Fruit fly (Drosophila melanogaster) whole organism, embryonic: ENCODE results near the gene RpS14a.
A peak's percentile ranks its signal among the peaks of the same experiment; 100 is the strongest.

ENCODE experiments used
- CG10366 ChIP-seq: fragments of 200-800 bp; sonication (Bioruptor generic); IDR thresholded peaks from 2 replicates; pipeline ENCODE4 v1.3.6; 2022; ENCODE audit warnings: missing biosample characterization, missing genetic modification characterization
- CG10543 ChIP-seq: fragments of 200-800 bp; sonication (Bioruptor generic); optimal IDR thresholded peaks from 3 replicates; lab custom pipeline; 2017; ENCODE audit warnings: missing biosample characterization, mild to moderate bottlenecking, missing genetic modification characterization, moderate library complexity
- CG11456 ChIP-seq: fragments of 200-800 bp; sonication (Bioruptor generic); IDR thresholded peaks from 3 replicates; pipeline ENCODE4 v1.3.6; 2022; ENCODE audit warnings: missing biosample characterization, missing genetic modification characterization
- CG1233 ChIP-seq: fragments of 200-800 bp; sonication (Bioruptor generic); optimal IDR thresholded peaks from 4 replicates; lab custom pipeline; 2018; ENCODE audit warnings: missing biosample characterization, mild to moderate bottlenecking, missing genetic modification characterization
- CG1602 ChIP-seq: fragments of 200-800 bp; sonication (Bioruptor generic); optimal IDR thresholded peaks from 3 replicates; lab custom pipeline; 2016; ENCODE audit warnings: missing biosample characterization, missing genetic modification characterization
- CG17359 ChIP-seq: fragments of 200-800 bp; sonication (Bioruptor generic); optimal IDR thresholded peaks from 3 replicates; lab custom pipeline; 2018; ENCODE audit warnings: missing biosample characterization, mild to moderate bottlenecking, missing genetic modification characterization, moderate library complexity
- CG17802 ChIP-seq: fragments of 200-800 bp; sonication (Bioruptor generic); optimal IDR thresholded peaks from 2 replicates; lab custom pipeline; 2018; ENCODE audit warnings: missing biosample characterization, mild to moderate bottlenecking, missing genetic modification characterization, moderate library complexity
- CG2120 ChIP-seq: fragments of 200-800 bp; sonication (Bioruptor generic); optimal IDR thresholded peaks from 3 replicates; lab custom pipeline; 2016; ENCODE audit warnings: missing biosample characterization, missing genetic modification characterization
- CG2129 ChIP-seq: fragments of 200-800 bp; sonication (Bioruptor generic); IDR thresholded peaks from 2 replicates; pipeline ENCODE4 v1.3.6; 2022; ENCODE audit warnings: missing biosample characterization, missing genetic modification characterization; ENCODE audit not compliant: partially characterized antibody
- CG2678 ChIP-seq: fragments of 200-800 bp; sonication (Bioruptor generic); optimal IDR thresholded peaks from 3 replicates; lab custom pipeline; 2019; ENCODE audit warnings: missing biosample characterization, mild to moderate bottlenecking, missing genetic modification characterization, moderate library complexity
- CG2712 ChIP-seq: fragments of 200-800 bp; optimal IDR thresholded peaks from 3 replicates; lab custom pipeline; 2019; ENCODE audit warnings: missing biosample characterization, mild to moderate bottlenecking, missing genetic modification characterization, moderate library complexity
- CG31224 ChIP-seq: fragments of 200-800 bp; sonication (Bioruptor generic); IDR thresholded peaks from 2 replicates; pipeline ENCODE4 v1.3.6; 2022; ENCODE audit warnings: missing biosample characterization, missing genetic modification characterization
- CG32767 ChIP-seq: fragments of 200-800 bp; sonication (Bioruptor generic); IDR thresholded peaks from 2 replicates; pipeline ENCODE4 v1.3.6; 2022; ENCODE audit warnings: missing biosample characterization, missing genetic modification characterization
- CG33213 ChIP-seq: fragments of 200-800 bp; sonication (Bioruptor generic); optimal IDR thresholded peaks from 3 replicates; lab custom pipeline; 2016; ENCODE audit warnings: missing biosample characterization, missing genetic modification characterization
- CG34224 ChIP-seq: fragments of 200-800 bp; sonication (Bioruptor generic); IDR thresholded peaks from 3 replicates; pipeline ENCODE4 v1.3.6; 2022; ENCODE audit warnings: missing biosample characterization, missing genetic modification characterization; ENCODE audit not compliant: partially characterized antibody
- CG4707 ChIP-seq: fragments of 200-800 bp; sonication (Bioruptor generic); optimal IDR thresholded peaks from 2 replicates; lab custom pipeline; 2018; ENCODE audit warnings: missing biosample characterization, mild to moderate bottlenecking, missing genetic modification characterization, moderate library complexity
- CG6813 ChIP-seq: fragments of 200-800 bp; sonication (Bioruptor generic); optimal IDR thresholded peaks from 2 replicates; lab custom pipeline; 2017; ENCODE audit warnings: missing biosample characterization, missing genetic modification characterization, mild to moderate bottlenecking, moderate library complexity, missing genetic modification reagents
- CG6854 ChIP-seq: fragments of 200-800 bp; sonication (Bioruptor generic); optimal IDR thresholded peaks from 3 replicates; lab custom pipeline; 2017; ENCODE audit warnings: missing biosample characterization, mild to moderate bottlenecking, missing genetic modification characterization
- CG9609 ChIP-seq: fragments of 200-800 bp; sonication (Bioruptor generic); optimal IDR thresholded peaks from 3 replicates; lab custom pipeline; 2016; ENCODE audit warnings: missing biosample characterization, missing genetic modification characterization
- Dek ChIP-seq: fragments of 200-800 bp; sonication (Bioruptor generic); optimal IDR thresholded peaks from 3 replicates; lab custom pipeline; 2019; ENCODE audit warnings: missing biosample characterization, mild to moderate bottlenecking, missing genetic modification characterization, moderate library complexity
- Dll ChIP-seq: fragments of 200-800 bp; sonication (Bioruptor generic); IDR thresholded peaks from 4 replicates; pipeline ENCODE4 v1.3.6; 2022; ENCODE audit warnings: missing biosample characterization, missing genetic modification characterization; ENCODE audit not compliant: partially characterized antibody
- Drgx ChIP-seq: fragments of 200-800 bp; sonication (Bioruptor generic); IDR thresholded peaks from 2 replicates; pipeline ENCODE4 v1.3.6; 2022; ENCODE audit warnings: missing biosample characterization, missing genetic modification characterization
- Ets97D ChIP-seq: fragments of 200-800 bp; sonication (Bioruptor generic); optimal IDR thresholded peaks from 3 replicates; lab custom pipeline; 2016; ENCODE audit warnings: missing biosample characterization, missing genetic modification characterization
- Lhr ChIP-seq: fragments of 200-800 bp; sonication (Bioruptor generic); optimal IDR thresholded peaks from 3 replicates; lab custom pipeline; 2017; ENCODE audit warnings: mild to moderate bottlenecking, missing biosample characterization, missing genetic modification reagents, missing genetic modification characterization
- MESR4 ChIP-seq: fragments of 200-800 bp; sonication (Bioruptor generic); optimal IDR thresholded peaks from 2 replicates; lab custom pipeline; 2018; ENCODE audit warnings: missing biosample characterization, mild to moderate bottlenecking, missing genetic modification characterization, moderate library complexity
- Neu2 ChIP-seq: fragments of 200-800 bp; sonication (Bioruptor generic); optimal IDR thresholded peaks from 3 replicates; lab custom pipeline; 2016; ENCODE audit warnings: missing biosample characterization, missing genetic modification characterization, borderline replicate concordance
- Nf-YC ChIP-seq: fragments of 200-800 bp; optimal IDR thresholded peaks from 3 replicates; lab custom pipeline; 2019; ENCODE audit warnings: missing biosample characterization, mild to moderate bottlenecking, missing genetic modification characterization, moderate library complexity
- Optix ChIP-seq: fragments of 200-800 bp; sonication (Bioruptor generic); IDR thresholded peaks from 3 replicates; pipeline ENCODE4 v1.3.6; 2022; ENCODE audit warnings: missing biosample characterization, missing genetic modification characterization
- PHDP ChIP-seq: fragments of 200-800 bp; sonication (Bioruptor generic); optimal IDR thresholded peaks from 3 replicates; lab custom pipeline; 2018; ENCODE audit warnings: missing biosample characterization, mild to moderate bottlenecking, missing genetic modification characterization, moderate library complexity
- Ptx1 ChIP-seq: fragments of 200-800 bp; sonication (Bioruptor generic); IDR thresholded peaks from 2 replicates; pipeline ENCODE4 v1.3.6; 2022; ENCODE audit warnings: missing biosample characterization, missing genetic modification characterization
- Six4 ChIP-seq: fragments of 200-800 bp; sonication (Bioruptor generic); optimal IDR thresholded peaks from 2 replicates; lab custom pipeline; 2016; ENCODE audit warnings: missing biosample characterization, missing genetic modification characterization
- bbx ChIP-seq: fragments of 200-800 bp; sonication (Bioruptor generic); IDR thresholded peaks from 2 replicates; pipeline ENCODE4 v1.3.6; 2022; ENCODE audit warnings: missing biosample characterization, missing genetic modification characterization; ENCODE audit not compliant: partially characterized antibody
- fd102C ChIP-seq: fragments of 200-800 bp; sonication (Bioruptor generic); optimal IDR thresholded peaks from 2 replicates; lab custom pipeline; 2018; ENCODE audit warnings: missing biosample characterization, mild to moderate bottlenecking, missing genetic modification characterization, moderate library complexity
- fru ChIP-seq: fragments of >200 bp; optimal IDR thresholded peaks from 2 replicates; lab custom pipeline; 2017
- hb ChIP-seq: fragments of 200-800 bp; sonication (Bioruptor generic); IDR thresholded peaks from 3 replicates; pipeline ENCODE4 v1.3.6; 2022; ENCODE audit warnings: missing biosample characterization, missing genetic modification characterization; ENCODE audit not compliant: partially characterized antibody
- hbn ChIP-seq: fragments of 200-800 bp; sonication (Bioruptor generic); IDR thresholded peaks from 2 replicates; pipeline ENCODE4 v1.3.6; 2022; ENCODE audit warnings: missing biosample characterization, missing genetic modification characterization; ENCODE audit not compliant: partially characterized antibody
- knrl ChIP-seq: fragments of 200-800 bp; sonication (Bioruptor generic); IDR thresholded peaks from 3 replicates; pipeline ENCODE4 v1.3.6; 2022; ENCODE audit warnings: missing biosample characterization, missing genetic modification characterization; ENCODE audit not compliant: partially characterized antibody
- lbe ChIP-seq: fragments of 200-800 bp; sonication (Bioruptor generic); optimal IDR thresholded peaks from 2 replicates; lab custom pipeline; 2016; ENCODE audit warnings: missing biosample characterization, mild to moderate bottlenecking, missing genetic modification characterization
- pb ChIP-seq: fragments of 200-800 bp; sonication (Bioruptor generic); optimal IDR thresholded peaks from 3 replicates; lab custom pipeline; 2016; ENCODE audit warnings: missing biosample characterization, missing genetic modification characterization
- prd ChIP-seq, 3 experiments: fragments of >200 bp in 2 of 3; fragments of 200-800 bp in 1 of 3; sonication (Bioruptor generic) in 1 of 3; optimal IDR thresholded peaks in 2 of 3; IDR thresholded peaks in 1 of 3; 2 replicates in 2 of 3; 3 replicates in 1 of 3; pipeline versions ENCODE4 v1.3.6 to Lab custom; 2017 to 2022; ENCODE audit warnings: missing biosample characterization in 1 of 3, missing genetic modification characterization in 1 of 3
- salm ChIP-seq: fragments of 200-800 bp; sonication (Bioruptor generic); optimal IDR thresholded peaks from 2 replicates; lab custom pipeline; 2018; ENCODE audit warnings: missing biosample characterization, mild to moderate bottlenecking, missing genetic modification characterization
- sd ChIP-seq: fragments of 200-800 bp; sonication (Bioruptor generic); optimal IDR thresholded peaks from 3 replicates; lab custom pipeline; 2018; ENCODE audit warnings: missing biosample characterization, mild to moderate bottlenecking, missing genetic modification characterization, moderate library complexity
- sim ChIP-seq: fragments of 200-800 bp; sonication (Bioruptor generic); IDR thresholded peaks from 2 replicates; pipeline ENCODE4 v1.3.6; 2022; ENCODE audit warnings: missing biosample characterization, missing genetic modification characterization
- sna ChIP-seq: fragments of 200-800 bp; sonication (Bioruptor generic); IDR thresholded peaks from 2 replicates; pipeline ENCODE4 v1.3.6; 2022; ENCODE audit warnings: missing biosample characterization, missing genetic modification characterization; ENCODE audit not compliant: partially characterized antibody
- sob ChIP-seq: fragments of 200-800 bp; sonication (Bioruptor generic); IDR thresholded peaks from 2 replicates; pipeline ENCODE4 v1.3.6; 2022; ENCODE audit warnings: missing biosample characterization, missing genetic modification characterization
- sr ChIP-seq: fragments of 200-800 bp; sonication (Bioruptor generic); IDR thresholded peaks from 3 replicates; pipeline ENCODE4 v1.3.6; 2022; ENCODE audit warnings: missing biosample characterization, missing genetic modification characterization
- tna ChIP-seq: fragments of 200-800 bp; sonication (Bioruptor generic); IDR thresholded peaks from 2 replicates; pipeline ENCODE4 v1.3.6; 2022; ENCODE audit warnings: missing biosample characterization, missing genetic modification characterization; ENCODE audit not compliant: partially characterized antibody
- unpg ChIP-seq: fragments of 200-800 bp; sonication (Bioruptor generic); optimal IDR thresholded peaks from 3 replicates; lab custom pipeline; 2018; ENCODE audit warnings: missing biosample characterization, mild to moderate bottlenecking, missing genetic modification characterization, moderate library complexity

RpS14a gene

DNA sequence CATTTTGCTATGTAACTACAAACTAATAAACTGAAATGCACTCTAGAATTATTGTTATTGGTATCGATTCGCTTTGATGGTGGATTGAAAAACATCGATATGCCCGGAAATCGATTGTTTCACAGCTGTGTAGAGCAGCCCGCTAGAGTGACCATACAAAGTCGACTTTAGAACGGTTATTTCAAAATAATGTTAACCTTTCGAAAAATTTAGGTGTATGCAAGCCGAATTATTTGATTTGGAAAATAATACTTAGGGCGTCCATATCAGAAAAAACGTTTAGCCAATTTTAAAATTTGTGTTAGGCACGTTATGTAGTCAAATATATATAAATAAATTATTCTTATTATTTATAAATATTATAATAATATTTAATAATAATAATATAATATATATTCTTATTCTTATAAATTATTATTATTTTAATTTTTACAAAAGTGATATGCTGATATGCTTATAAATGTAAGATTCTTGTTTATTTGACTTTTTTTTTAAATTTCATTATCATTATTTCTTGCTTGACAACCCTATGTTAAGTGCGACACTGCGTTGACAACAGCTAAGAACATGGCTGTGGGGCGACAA, 34.8 kb downstream of the RpS14a start, which contains the start of gene sws (continued):
- TF ChIP-seq CG17359 (tag; lab: Kevin White, UChicago) (peak; percentile 41), Nf-YC (tag; lab: Kevin White, UChicago) (peak; percentile 37), knrl (peak; percentile 53; the same call in 2 of the 3 replicates), unpg (peak; percentile 36), CG4707 (GFP tag; lab: Kevin White, UChicago) (no peak), PHDP (tag; lab: Kevin White, UChicago) (peak; percentile 53), Drgx (GFP tag; lab: Robert Waterston, UW) (no peak; the same call in 1 of the 2 replicates), sob (no peak), bbx (peak; percentile 70), fru (lab: Kevin White, UChicago) (no peak), Ptx1 (GFP tag; lab: Robert Waterston, UW) (0 out of 2 replicates have a peak, but pooled peaks have one; percentile 22), fd102C (GFP tag; lab: Kevin White, UChicago) (no peak), Six4 (GFP tag; lab: Kevin White, UChicago) (peak; percentile 29), Ets97D (peak; percentile 40), CG10543 (peak; percentile 28), CG34224 (peak; percentile 71; the same call in 2 of the 3 replicates), Optix (no peak), Lhr (no peak), CG1233 (GFP tag; lab: Kevin White, UChicago) (peak; percentile 32), CG6854 (GFP tag; lab: Kevin White, UChicago) (no peak), Neu2 (GFP tag; lab: Kevin White, UChicago) (no peak), CG33213 (no peak), CG10366 (peak; percentile 12; the same call in 1 of the 2 replicates), CG32767 (GFP tag; lab: Robert Waterston, UW) (no peak), CG11456 (GFP tag; lab: Robert Waterston, UW) (no peak), CG2120 (GFP tag; lab: Kevin White, UChicago) (peak; percentile 50), sr (GFP tag; lab: Robert Waterston, UW) (no peak), prd (optimal IDR thresholded peaks at IDR 0.05; lab: Kevin White, UChicago) (no peak), prd (GFP tag; IDR thresholded peaks at IDR 0.05; lab: Robert Waterston, UW) (0 out of 3 replicates have a peak, but pooled peaks have one; percentile 19), salm (tag; lab: Kevin White, UChicago) (no peak), MESR4 (peak; percentile 30), hb (no peak; the same call in 2 of the 3 replicates), CG2129 (GFP tag; lab: Robert Waterston, UW) (0 out of 2 replicates have a peak, but pooled peaks have one; percentile 30), sna (GFP tag; lab: Robert Waterston, UW) (peak; percentile 45), sim (no peak), CG2712 (tag; lab: Kevin White, UChicago) (peak; percentile 41), CG2678 (tag; lab: Kevin White, UChicago) (peak; percentile 63), Dek (tag; lab: Kevin White, UChicago) (peak; percentile 33), CG9609 (GFP tag; lab: Kevin White, UChicago) (no peak), pb (no peak), CG31224 (GFP tag; lab: Robert Waterston, UW) (no peak), tna (peak; percentile 29; the same call in 1 of the 2 replicates), hbn (GFP tag; lab: Robert Waterston, UW) (peak; percentile 35; the same call in 1 of the 2 replicates), sd (tag; lab: Kevin White, UChicago) (no peak), CG1602 (peak; percentile 28), CG17802 (no peak), lbe (GFP tag; lab: Kevin White, UChicago) (peak; percentile 1), Dll (peak; percentile 69; the same call in 3 of the 4 replicates), CG6813 (no peak)
